Worm (Caenorhabditis elegans) whole organism, mixed stage, embryonic: ENCODE data around the gene C46F2.1.
A peak's percentile ranks its signal among the peaks of the same experiment; 100 is the strongest.

ENCODE experiments used
- blmp-1 ChIP-seq: fragments of 150-350 bp; optimal IDR thresholded peaks from 2 replicates; lab custom pipeline; 2014; ENCODE audit warnings: missing biosample characterization, missing genetic modification characterization
- ceh-39 ChIP-seq: fragments of 150-350 bp; optimal IDR thresholded peaks from 2 replicates; lab custom pipeline; 2014; ENCODE audit warnings: missing biosample characterization, missing genetic modification characterization
- ceh-43 ChIP-seq: fragments of 200-800 bp; sonication (Bioruptor generic); optimal IDR thresholded peaks from 2 replicates; lab custom pipeline; 2018; ENCODE audit warnings: mild to moderate bottlenecking, missing genetic modification characterization, moderate library complexity, missing compliant biosample characterization
- ceh-83 ChIP-seq: fragments of 200-800 bp; sonication (Bioruptor generic); optimal IDR thresholded peaks from 2 replicates; lab custom pipeline; 2018; ENCODE audit warnings: mild to moderate bottlenecking, missing genetic modification characterization, missing compliant biosample characterization
- ces-1 ChIP-seq: fragments of 150-350 bp; optimal IDR thresholded peaks from 2 replicates; lab custom pipeline; 2014; ENCODE audit warnings: missing biosample characterization, missing genetic modification reagents, missing genetic modification characterization
- cnd-1 ChIP-seq: fragments of 200-800 bp; sonication (Bioruptor generic); optimal IDR thresholded peaks from 2 replicates; lab custom pipeline; 2018; ENCODE audit warnings: mild to moderate bottlenecking, missing genetic modification characterization, missing compliant biosample characterization
- elt-1 ChIP-seq: sonication (generic microtip); optimal IDR thresholded peaks from 2 replicates; lab custom pipeline; 2017; ENCODE audit warnings: missing genetic modification characterization, mild to moderate bottlenecking, missing compliant biosample characterization, antibody characterized with exemption, moderate library complexity, borderline replicate concordance; ENCODE audit not compliant: insufficient read depth
- elt-3 ChIP-seq: fragments of 150-350 bp; optimal IDR thresholded peaks from 2 replicates; lab custom pipeline; 2014; ENCODE audit warnings: missing biosample characterization, missing genetic modification characterization
- flh-1 ChIP-seq: fragments of 200-800 bp; sonication (Bioruptor generic); optimal IDR thresholded peaks from 2 replicates; lab custom pipeline; 2018; ENCODE audit warnings: mild to moderate bottlenecking, missing genetic modification characterization, moderate library complexity, missing compliant biosample characterization
- ham-2 ChIP-seq: fragments of 200-800 bp; sonication (Bioruptor generic); optimal IDR thresholded peaks from 2 replicates; lab custom pipeline; 2018; ENCODE audit warnings: mild to moderate bottlenecking, missing genetic modification characterization, missing compliant biosample characterization
- hlh-1 ChIP-seq: fragments of 150-350 bp; optimal IDR thresholded peaks from 2 replicates; lab custom pipeline; 2014; ENCODE audit warnings: missing biosample characterization, missing genetic modification reagents, missing genetic modification characterization
- lin-32 ChIP-seq: fragments of 200-800 bp; sonication (Bioruptor generic); optimal IDR thresholded peaks from 2 replicates; lab custom pipeline; 2018; ENCODE audit warnings: mild to moderate bottlenecking, missing genetic modification characterization, missing compliant biosample characterization
- lsy-2 ChIP-seq: fragments of 150-350 bp; optimal IDR thresholded peaks from 2 replicates; lab custom pipeline; 2014; ENCODE audit warnings: missing biosample characterization, missing genetic modification characterization
- mab-5 ChIP-seq: fragments of 150-350 bp; optimal IDR thresholded peaks from 2 replicates; lab custom pipeline; 2014; ENCODE audit warnings: missing biosample characterization, missing genetic modification characterization
- mep-1 ChIP-seq: fragments of 150-350 bp; optimal IDR thresholded peaks from 2 replicates; lab custom pipeline; 2017; ENCODE audit warnings: missing biosample characterization, missing genetic modification reagents, missing genetic modification characterization, inconsistent platforms
- mls-2 ChIP-seq: sonication (generic microtip); optimal IDR thresholded peaks from 2 replicates; lab custom pipeline; 2016; ENCODE audit warnings: mild to moderate bottlenecking, missing genetic modification characterization, moderate library complexity, missing compliant biosample characterization
- nhr-12 ChIP-seq: fragments of 150-350 bp; optimal IDR thresholded peaks from 2 replicates; lab custom pipeline; 2014; ENCODE audit warnings: missing biosample characterization, missing genetic modification characterization
- nhr-2 ChIP-seq: fragments of 150-350 bp; optimal IDR thresholded peaks from 2 replicates; lab custom pipeline; 2014; ENCODE audit warnings: missing biosample characterization, missing genetic modification characterization
- nhr-237 ChIP-seq: fragments of 150-350 bp; optimal IDR thresholded peaks from 2 replicates; lab custom pipeline; 2014; ENCODE audit warnings: missing biosample characterization, missing genetic modification characterization
- nhr-28 ChIP-seq: fragments of 150-350 bp; optimal IDR thresholded peaks from 2 replicates; lab custom pipeline; 2014; ENCODE audit warnings: missing biosample characterization, missing genetic modification characterization
- nhr-76 ChIP-seq: sonication (generic microtip); optimal IDR thresholded peaks from 2 replicates; lab custom pipeline; 2017; ENCODE audit warnings: missing biosample characterization, missing genetic modification characterization
- pha-4 ChIP-seq: fragments of 150-350 bp; optimal IDR thresholded peaks from 2 replicates; lab custom pipeline; 2018; ENCODE audit warnings: missing biosample characterization, missing genetic modification reagents, missing genetic modification characterization
- sem-2 ChIP-seq: fragments of 200-800 bp; sonication (Bioruptor generic); optimal IDR thresholded peaks from 2 replicates; lab custom pipeline; 2018; ENCODE audit warnings: mild to moderate bottlenecking, missing genetic modification characterization, missing compliant biosample characterization
- snpc-4 ChIP-seq: fragments of 150-350 bp; optimal IDR thresholded peaks from 2 replicates; lab custom pipeline; 2014; ENCODE audit warnings: missing biosample characterization, missing genetic modification characterization
- sptf-1 ChIP-seq: sonication (generic microtip); optimal IDR thresholded peaks from 2 replicates; lab custom pipeline; 2017; ENCODE audit warnings: mild to moderate bottlenecking, missing genetic modification characterization, moderate library complexity, missing compliant biosample characterization
- tbx-8 ChIP-seq: fragments of 200-800 bp; sonication (Bioruptor generic); optimal IDR thresholded peaks from 2 replicates; lab custom pipeline; 2018; ENCODE audit warnings: mild to moderate bottlenecking, missing genetic modification characterization, moderate library complexity, missing compliant biosample characterization
- unc-120 ChIP-seq: sonication (generic microtip); optimal IDR thresholded peaks from 2 replicates; lab custom pipeline; 2017; ENCODE audit warnings: missing genetic modification characterization, missing compliant biosample characterization; ENCODE audit not compliant: poor library complexity, severe bottlenecking
- unc-39 ChIP-seq: fragments of 150-350 bp; optimal IDR thresholded peaks from 2 replicates; lab custom pipeline; 2014; ENCODE audit warnings: missing biosample characterization, missing genetic modification characterization
- unc-62 ChIP-seq: fragments of 150-350 bp; optimal IDR thresholded peaks from 2 replicates; lab custom pipeline; 2014; ENCODE audit warnings: missing biosample characterization, missing genetic modification reagents, missing genetic modification characterization
- zip-8 ChIP-seq: fragments of 150-350 bp; optimal IDR thresholded peaks from 2 replicates; lab custom pipeline; 2014; ENCODE audit warnings: missing biosample characterization, missing genetic modification characterization
- ztf-11 ChIP-seq: fragments of 150-350 bp; optimal IDR thresholded peaks from 2 replicates; lab custom pipeline; 2014; ENCODE audit warnings: missing biosample characterization, missing genetic modification characterization

C46F2.1 gene

ce11 chrX:8074527-8074926, 3.3 kb upstream of the C46F2.1 start:
- TF ChIP-seq nhr-2 (tag; lab: Kevin White, UChicago) (no peak), sem-2 (GFP tag; lab: Kevin White, UChicago) (no peak), nhr-28 (tag; lab: Kevin White, UChicago) (no peak)

ce11 chrX:8078374-8078773, 526 bp downstream of the C46F2.1 start:
- TF ChIP-seq nhr-28 (tag; lab: Kevin White, UChicago) (no peak), unc-39 (tag; lab: Kevin White, UChicago) (no peak), hlh-1 (tag; lab: Kevin White, UChicago) (no peak), cnd-1 (no peak), elt-1 (tag; lab: Kevin White, UChicago) (no peak), lsy-2 (tag; lab: Kevin White, UChicago) (no peak), lin-32 (GFP tag; lab: Kevin White, UChicago) (no peak), ztf-11 (tag; lab: Kevin White, UChicago) (no peak), sem-2 (GFP tag; lab: Kevin White, UChicago) (no peak), nhr-237 (tag; lab: Kevin White, UChicago) (no peak), ces-1 (GFP tag; lab: Kevin White, UChicago) (no peak), flh-1 (GFP tag; lab: Kevin White, UChicago) (no peak), ceh-83 (GFP tag; lab: Kevin White, UChicago) (no peak), zip-8 (tag; lab: Kevin White, UChicago) (no peak), ceh-39 (tag; lab: Kevin White, UChicago) (no peak)

- no peak for TF ChIP-seq flh-1 (GFP tag; lab: Kevin White, UChicago)
- TF ChIP-seq cnd-1 = no peak
- no peak for TF ChIP-seq lin-32 (GFP tag; lab: Kevin White, UChicago)
- no peak for TF ChIP-seq ham-2 (GFP tag; lab: Kevin White, UChicago)
Observed at ce11 chrX:8078899-8079298, 1.1 kb downstream of the C46F2.1 start.

- no peak for TF ChIP-seq blmp-1
- no peak for TF ChIP-seq ham-2 (GFP tag; lab: Kevin White, UChicago)
- no peak for TF ChIP-seq nhr-237 (tag; lab: Kevin White, UChicago)
- no peak for TF ChIP-seq lin-32 (GFP tag; lab: Kevin White, UChicago)
- no peak for TF ChIP-seq elt-1 (tag; lab: Kevin White, UChicago)
Observed at ce11 chrX:8082703-8083102, 4.9 kb downstream of the C46F2.1 start.

- TF ChIP-seq ztf-11 (tag; lab: Kevin White, UChicago) = no peak
- TF ChIP-seq nhr-12 (tag; lab: Kevin White, UChicago) = no peak
- no peak for TF ChIP-seq mep-1
- no peak for TF ChIP-seq mls-2 (tag; lab: Kevin White, UChicago)
- no peak for TF ChIP-seq tbx-8 (GFP tag; lab: Kevin White, UChicago)
- no peak for TF ChIP-seq ham-2 (GFP tag; lab: Kevin White, UChicago)
- TF ChIP-seq ceh-43 (GFP tag; lab: Kevin White, UChicago) = no peak
- no peak for TF ChIP-seq unc-39 (tag; lab: Kevin White, UChicago)
- TF ChIP-seq lin-32 (GFP tag; lab: Kevin White, UChicago) = no peak
- TF ChIP-seq, all 35 proteins: peak for 0
Observed at ce11 chrX:8083330-8083729, 5.5 kb downstream of the C46F2.1 start.

- peak; percentile 9 for TF ChIP-seq elt-1 (tag; lab: Kevin White, UChicago)
- no peak for TF ChIP-seq nhr-237 (tag; lab: Kevin White, UChicago)
- TF ChIP-seq, all 35 proteins: peak for 1
Observed at ce11 chrX:8083919-8084318, 6.1 kb downstream of the C46F2.1 start, which contains the start of gene K07E3.4. TSS of gene K07E3.4 (minus strand) at chrX:8084018.

ce11 chrX:8084669-8085068, 6.8 kb downstream of the C46F2.1 start:
- TF ChIP-seq unc-120 (tag; lab: Kevin White, UChicago) (no peak), pha-4 (tag; lab: Kevin White, UChicago) (no peak), sptf-1 (tag; lab: Kevin White, UChicago) (no peak), nhr-237 (tag; lab: Kevin White, UChicago) (no peak), mep-1 (no peak), lin-32 (GFP tag; lab: Kevin White, UChicago) (no peak), elt-1 (tag; lab: Kevin White, UChicago) (no peak), unc-39 (tag; lab: Kevin White, UChicago) (no peak), nhr-2 (tag; lab: Kevin White, UChicago) (no peak), flh-1 (GFP tag; lab: Kevin White, UChicago) (no peak), elt-3 (tag; lab: Kevin White, UChicago) (no peak), mab-5 (tag; lab: Kevin White, UChicago) (no peak), nhr-76 (tag; lab: Kevin White, UChicago) (no peak), blmp-1 (no peak), lsy-2 (tag; lab: Kevin White, UChicago) (no peak), unc-62 (no peak), snpc-4 (no peak), nhr-12 (tag; lab: Kevin White, UChicago) (no peak)
